Fruit fly (Drosophila melanogaster): ENCODE measurements around the gene Sgs1.

Gene Sgs1

dm6 chr2L:4981278-4981966 lies 44.2 kb downstream of the Sgs1 start, which contains the start of the genes CG8892 and CG34126:
Gene CG8892, minus strand, starts transcription at chr2L:4981592.
Gene CG34126, plus strand, starts transcription at chr2L:4981614.
- no peak for TF ChIP-seq pan (optimal IDR thresholded peaks at IDR 0.05)
- TF ChIP-seq Dll (optimal IDR thresholded peaks at IDR 0.05), result no peak
- TF ChIP-seq psq (optimal IDR thresholded peaks at IDR 0.05), result no peak
- no peak for TF ChIP-seq usp (GFP tag; optimal IDR thresholded peaks at IDR 0.05)
- TF ChIP-seq EcR (GFP tag; optimal IDR thresholded peaks at IDR 0.05), result no peak
- TF ChIP-seq CG8478 (optimal IDR thresholded peaks at IDR 0.05), result no peak

DNA sequence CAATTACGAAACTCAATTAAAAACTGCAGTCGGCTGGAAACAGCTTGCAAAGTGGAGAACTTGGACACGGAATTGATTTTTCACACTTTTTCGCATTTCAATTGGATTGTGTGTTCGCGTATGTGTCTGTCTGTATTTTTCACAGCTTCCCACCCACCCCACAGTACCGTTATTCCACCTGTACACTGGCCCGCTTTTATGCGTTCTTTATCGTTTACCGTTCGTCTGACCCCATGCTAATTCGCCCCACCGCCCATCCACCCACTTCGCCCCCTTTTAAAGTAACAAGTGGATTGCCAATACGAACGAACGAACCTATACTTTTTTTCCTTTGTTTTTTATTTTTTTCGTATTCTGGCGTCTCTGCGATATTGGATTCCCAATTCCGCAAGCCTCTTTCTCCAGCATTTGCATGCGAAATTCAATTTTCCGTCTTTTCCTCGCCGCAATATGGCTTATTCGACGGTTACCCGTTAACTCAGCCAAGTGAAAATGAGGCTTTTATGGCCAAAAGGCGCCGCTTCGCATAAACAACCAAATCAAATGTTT lies 45.0 kb downstream of the Sgs1 start:
- no peak for TF ChIP-seq usp (GFP tag; optimal IDR thresholded peaks at IDR 0.05)
- no peak for TF ChIP-seq psq (optimal IDR thresholded peaks at IDR 0.05)
